Worm (Caenorhabditis elegans) whole organism, L4 larva: ENCODE measurements around the gene txdc-12.2.
"Not testable (repeated sequence)": the region's sequence is repeated elsewhere in the genome, so short reads cannot be mapped to it uniquely, and the experiment has no call there.

Experiments
- F49E8.2 ChIP-seq: sonication (generic microtip); optimal IDR thresholded peaks from 2 replicates; lab custom pipeline; 2016; ENCODE audit warnings: missing compliant biosample characterization, mild to moderate bottlenecking, missing genetic modification characterization, borderline replicate concordance
- T26A8.4 ChIP-seq: fragments of 200-800 bp; sonication (Bioruptor generic); IDR thresholded peaks from 2 replicates; pipeline ENCODE4 v1.3.6; 2022; ENCODE audit warnings: missing genetic modification characterization, missing compliant biosample characterization
- aha-1 ChIP-seq: fragments of 150-350 bp; peaks from one replicate; lab custom pipeline; 2014; ENCODE audit warnings: missing biosample characterization, missing genetic modification characterization
- ceh-28 ChIP-seq: fragments of 150-350 bp; optimal IDR thresholded peaks from 2 replicates; lab custom pipeline; 2014; ENCODE audit warnings: missing biosample characterization, missing genetic modification reagents, missing genetic modification characterization
- dpl-1 ChIP-seq: fragments of 150-350 bp; optimal IDR thresholded peaks from 2 replicates; lab custom pipeline; 2014; ENCODE audit warnings: missing biosample characterization, missing genetic modification reagents, missing genetic modification characterization
- hif-1 ChIP-seq, 2 experiments: sonication (generic microtip); optimal IDR thresholded peaks; 2 replicates each; lab custom pipeline; 2016 to 2017; ENCODE audit warnings: missing compliant biosample characterization in 2 of 2, missing genetic modification characterization in 2 of 2, missing genetic modification reagents in 2 of 2, missing genotype in 2 of 2, mild to moderate bottlenecking in 1 of 2
- hmg-1.1 ChIP-seq: fragments of 200-800 bp; sonication (Bioruptor generic); IDR thresholded peaks from 2 replicates; pipeline ENCODE4 v1.3.6; 2022; ENCODE audit warnings: missing genetic modification reagents, missing genetic modification characterization, missing compliant biosample characterization
- lsy-2 ChIP-seq, 2 experiments: fragments of 150-350 bp in 1 of 2; sonication (generic microtip) in 1 of 2; optimal IDR thresholded peaks; 2 replicates each; lab custom pipeline; 2014 to 2017; ENCODE audit warnings: missing biosample characterization in 2 of 2, missing genetic modification characterization in 2 of 2
- nhr-11 ChIP-seq: fragments of 150-350 bp; optimal IDR thresholded peaks from 2 replicates; lab custom pipeline; 2014; ENCODE audit warnings: missing biosample characterization, missing genetic modification characterization
- nhr-237 ChIP-seq: sonication (generic microtip); optimal IDR thresholded peaks from 2 replicates; lab custom pipeline; 2017; ENCODE audit warnings: missing biosample characterization, missing genetic modification characterization
- pha-4 ChIP-seq, 2 experiments: fragments of 150-350 bp in 1 of 2; fragments of 200-800 bp in 1 of 2; sonication (Bioruptor generic) in 1 of 2; IDR thresholded peaks in 1 of 2; optimal IDR thresholded peaks in 1 of 2; 2 replicates each; pipeline versions ENCODE4 v1.3.6 to Lab custom; 2014 to 2022; ENCODE audit warnings: missing genetic modification characterization in 2 of 2, missing genetic modification reagents in 2 of 2, missing biosample characterization in 1 of 2, missing compliant biosample characterization in 1 of 2

- TF ChIP-seq nhr-237 (tag; lab: Kevin White, UChicago); hmg-1.1 (GFP tag; lab: Robert Waterston, UW); ceh-28 (tag; lab: Kevin White, UChicago); nhr-11 (tag; lab: Kevin White, UChicago); pha-4 (GFP tag; IDR thresholded peaks at IDR 0.05; lab: Robert Waterston, UW); pha-4 (tag; optimal IDR thresholded peaks at IDR 0.05; lab: Kevin White, UChicago); T26A8.4 (GFP tag; lab: Robert Waterston, UW); F49E8.2 (tag; lab: Kevin White, UChicago); dpl-1; hif-1 (tag; optimal IDR thresholded peaks at IDR 0.05; lab: Kevin White, UChicago); lsy-2 (tag; optimal IDR thresholded peaks at IDR 0.05; lab: Kevin White, UChicago); aha-1 (tag; lab: Kevin White, UChicago): not testable (repeated sequence)
Measured at ce11 chrX:2025405-2025804, 48.8 kb upstream of the txdc-12.2 start.
